Fruit fly (Drosophila melanogaster) Kc167 (cell line): Measurements from ENCODE around the gene CG12320.

Source experiments
- insv ChIP-seq: fragments of >200 bp; optimal IDR thresholded peaks from 3 replicates; lab custom pipeline; 2018; ENCODE audit warnings: missing external identifiers
- psq ChIP-seq: fragments of >200 bp; optimal IDR thresholded peaks from 2 replicates; lab custom pipeline; 2017; ENCODE audit warnings: missing external identifiers

DNA sequence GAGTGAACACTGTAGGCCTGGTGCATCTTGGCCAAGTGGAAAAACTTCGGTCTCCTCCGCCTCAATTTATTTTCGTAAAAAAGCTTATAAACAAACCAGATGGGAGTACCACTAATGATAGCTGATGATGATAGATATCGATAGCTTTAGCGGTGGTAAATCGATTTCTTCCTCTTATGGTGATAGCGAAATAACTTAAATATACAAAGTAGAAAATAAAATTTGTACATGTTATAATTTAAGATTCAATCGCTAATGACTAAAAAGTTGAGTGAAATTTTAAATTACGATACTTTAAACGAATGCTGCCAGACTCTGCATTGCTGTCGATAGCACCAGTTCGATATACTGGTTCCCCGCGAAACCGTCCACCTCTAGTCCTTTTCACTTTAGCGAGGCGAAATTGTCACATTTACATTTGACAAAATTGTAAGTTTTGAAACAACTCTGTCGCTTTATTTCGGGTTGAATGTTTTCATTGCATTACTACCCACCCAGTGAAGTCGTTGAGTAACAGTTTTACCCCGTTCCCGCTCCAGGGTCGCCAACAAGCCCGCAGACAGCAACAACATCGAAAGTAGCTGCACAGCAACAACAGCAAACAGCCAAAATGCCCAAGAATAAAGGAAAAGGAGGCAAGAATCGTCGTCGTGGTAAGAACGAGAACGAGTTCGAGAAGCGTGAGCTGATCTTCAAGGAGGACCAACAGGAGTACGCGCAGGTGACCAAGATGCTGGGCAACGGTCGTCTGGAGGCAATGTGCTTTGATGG is 22.0 kb upstream of the CG12320 start, which contains the start of the genes Vps39 and eIF1A:
- TF ChIP-seq psq (lab: Kevin White, UChicago): no peak
- no peak for TF ChIP-seq insv (lab: Kevin White, UChicago)
